Worm (Caenorhabditis elegans) whole organism, early embryonic: ENCODE data around the gene C07A9.10.

Experiments
- B0310.2 ChIP-seq: sonication (generic microtip); optimal IDR thresholded peaks from 2 replicates; lab custom pipeline; 2016; ENCODE audit warnings: mild to moderate bottlenecking, missing genetic modification characterization, missing compliant biosample characterization
- F13C5.2 ChIP-seq: sonication (generic microtip); optimal IDR thresholded peaks from 2 replicates; lab custom pipeline; 2017; ENCODE audit warnings: mild to moderate bottlenecking, missing genetic modification characterization, inconsistent platforms, missing compliant biosample characterization
- aly-1 ChIP-seq: sonication (generic microtip); optimal IDR thresholded peaks from 2 replicates; lab custom pipeline; 2016; ENCODE audit warnings: missing genetic modification characterization, missing compliant biosample characterization
- ama-1 ChIP-seq: fragments of 150-350 bp; optimal IDR thresholded peaks from 2 replicates; lab custom pipeline; 2014
- ceh-13 ChIP-seq: fragments of 200-800 bp; sonication (Bioruptor generic); optimal IDR thresholded peaks from 2 replicates; lab custom pipeline; 2018; ENCODE audit warnings: mild to moderate bottlenecking, missing genetic modification characterization, missing compliant biosample characterization
- ceh-36 ChIP-seq: sonication (generic microtip); optimal IDR thresholded peaks from 2 replicates; lab custom pipeline; 2016; ENCODE audit warnings: missing genetic modification characterization, inconsistent platforms, missing compliant biosample characterization
- ets-7 ChIP-seq: sonication (generic microtip); optimal IDR thresholded peaks from 2 replicates; lab custom pipeline; 2016; ENCODE audit warnings: missing genotype, missing genetic modification characterization, missing compliant biosample characterization
- flt-1 ChIP-seq: fragments of 200-800 bp; sonication (Bioruptor generic); IDR thresholded peaks from 2 replicates; pipeline ENCODE4 v1.3.6; 2022; ENCODE audit warnings: missing genetic modification characterization, missing compliant biosample characterization
- hmbx-1 ChIP-seq: sonication (generic microtip); optimal IDR thresholded peaks from 2 replicates; lab custom pipeline; 2016; ENCODE audit warnings: mild to moderate bottlenecking, missing genetic modification characterization, missing compliant biosample characterization
- hmg-4 ChIP-seq: fragments of 200-800 bp; sonication (Bioruptor generic); optimal IDR thresholded peaks from 2 replicates; lab custom pipeline; 2018; ENCODE audit warnings: mild to moderate bottlenecking, missing genetic modification characterization, missing compliant biosample characterization
- hnd-1 ChIP-seq: sonication (generic microtip); optimal IDR thresholded peaks from 2 replicates; lab custom pipeline; 2016; ENCODE audit warnings: missing genetic modification characterization, missing compliant biosample characterization
- pes-1 ChIP-seq: fragments of 200-800 bp; sonication (Bioruptor generic); IDR thresholded peaks from 2 replicates; pipeline ENCODE4 v1.3.6; 2022; ENCODE audit warnings: missing genetic modification reagents, missing genetic modification characterization, missing compliant biosample characterization
- scrt-1 ChIP-seq: fragments of 200-800 bp; sonication (Bioruptor generic); IDR thresholded peaks from 2 replicates; pipeline ENCODE4 v1.3.6; 2022; ENCODE audit warnings: missing genetic modification characterization, missing compliant biosample characterization
- sea-1 ChIP-seq: fragments of 200-800 bp; sonication (Bioruptor generic); conservative IDR thresholded peaks from 2 replicates; pipeline ENCODE4 v1.3.6; 2022; ENCODE audit warnings: missing genetic modification characterization, missing compliant biosample characterization
- tbx-11 ChIP-seq: fragments of 200-800 bp; sonication (Bioruptor generic); IDR thresholded peaks from 2 replicates; pipeline ENCODE4 v1.3.6; 2022; ENCODE audit warnings: missing genetic modification characterization, missing compliant biosample characterization
- tbx-37 ChIP-seq: fragments of 200-800 bp; sonication (Bioruptor generic); conservative IDR thresholded peaks from 2 replicates; pipeline ENCODE4 v1.3.6; 2022; ENCODE audit warnings: missing genetic modification reagents, missing genetic modification characterization, missing compliant biosample characterization
- tra-4 ChIP-seq: sonication (generic microtip); optimal IDR thresholded peaks from 2 replicates; lab custom pipeline; 2017; ENCODE audit warnings: missing genetic modification characterization, missing compliant biosample characterization

C07A9.10 gene

ce11 chrIII:9663943-9664342 is 21.9 kb downstream of the C07A9.10 start:
- TF ChIP-seq tra-4 (tag; lab: Kevin White, UChicago) (no peak), hmg-4 (GFP tag; lab: Kevin White, UChicago) (no peak)

ce11 chrIII:9662266-9662959 is 23.4 kb downstream of the C07A9.10 start:
- TF ChIP-seq flt-1 (GFP tag; lab: Robert Waterston, UW) (no peak), hmbx-1 (no peak), ets-7 (tag; lab: Kevin White, UChicago) (no peak), ama-1 (lab: Kevin White, UChicago) (no peak), hmg-4 (GFP tag; lab: Kevin White, UChicago) (no peak), scrt-1 (no peak), ceh-13 (GFP tag; lab: Kevin White, UChicago) (no peak), pes-1 (GFP tag; lab: Robert Waterston, UW) (no peak)

- TF ChIP-seq ceh-36 (tag; lab: Kevin White, UChicago): no peak
- no peak for TF ChIP-seq aly-1 (tag; lab: Kevin White, UChicago)
- TF ChIP-seq ceh-13 (GFP tag; lab: Kevin White, UChicago): no peak
- no peak for TF ChIP-seq tbx-37 (GFP tag; lab: Robert Waterston, UW)
- no peak for TF ChIP-seq hmbx-1
- TF ChIP-seq tbx-11: no peak
- no peak for TF ChIP-seq B0310.2
- TF ChIP-seq F13C5.2 (tag; lab: Kevin White, UChicago): no peak
- TF ChIP-seq hnd-1 (tag; lab: Kevin White, UChicago): no peak
- no peak for TF ChIP-seq tra-4 (tag; lab: Kevin White, UChicago)
- TF ChIP-seq hmg-4 (GFP tag; lab: Kevin White, UChicago): no peak
- TF ChIP-seq flt-1 (GFP tag; lab: Robert Waterston, UW): no peak
Observed at ce11 chrIII:9661119-9661518, 24.7 kb downstream of the C07A9.10 start.

ce11 chrIII:9658569-9658968 is 27.3 kb downstream of the C07A9.10 start:
- TF ChIP-seq sea-1 (GFP tag; lab: Robert Waterston, UW) (no peak), ceh-36 (tag; lab: Kevin White, UChicago) (peak; percentile 37)

ce11 chrIII:9655802-9656201 is 30.1 kb downstream of the C07A9.10 start, which contains the start of gene C15H7.4:
TSS of gene C15H7.4 (minus strand) at chrIII:9655902.
- no peak for TF ChIP-seq scrt-1

DNA sequence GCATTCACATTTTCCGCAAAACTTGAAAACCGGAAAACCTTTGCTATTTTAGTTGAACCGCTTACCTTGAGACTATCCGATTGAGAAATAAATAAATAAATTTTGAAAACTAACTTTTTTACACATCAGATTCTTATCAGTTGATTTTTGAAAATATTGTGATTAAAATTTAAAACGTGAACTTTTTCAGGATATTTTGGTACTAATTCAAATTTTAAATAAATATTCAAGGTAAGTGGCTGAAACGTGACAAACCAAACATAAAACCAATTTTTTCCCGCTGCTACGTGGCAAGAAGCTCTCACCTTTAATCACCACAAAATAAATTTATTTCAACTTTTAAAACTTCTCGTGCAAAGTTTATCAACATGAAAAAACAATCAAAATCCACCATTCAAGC is 34.0 kb downstream of the C07A9.10 start, which contains the start of gene C15H7.3:
Gene C15H7.3, minus strand, starts transcription at position 101 of the 400 bp plus-strand sequence.
- TF ChIP-seq tbx-37 (GFP tag; lab: Robert Waterston, UW) (no peak), tbx-11 (no peak), F13C5.2 (tag; lab: Kevin White, UChicago) (no peak), aly-1 (tag; lab: Kevin White, UChicago) (no peak)

DNA sequence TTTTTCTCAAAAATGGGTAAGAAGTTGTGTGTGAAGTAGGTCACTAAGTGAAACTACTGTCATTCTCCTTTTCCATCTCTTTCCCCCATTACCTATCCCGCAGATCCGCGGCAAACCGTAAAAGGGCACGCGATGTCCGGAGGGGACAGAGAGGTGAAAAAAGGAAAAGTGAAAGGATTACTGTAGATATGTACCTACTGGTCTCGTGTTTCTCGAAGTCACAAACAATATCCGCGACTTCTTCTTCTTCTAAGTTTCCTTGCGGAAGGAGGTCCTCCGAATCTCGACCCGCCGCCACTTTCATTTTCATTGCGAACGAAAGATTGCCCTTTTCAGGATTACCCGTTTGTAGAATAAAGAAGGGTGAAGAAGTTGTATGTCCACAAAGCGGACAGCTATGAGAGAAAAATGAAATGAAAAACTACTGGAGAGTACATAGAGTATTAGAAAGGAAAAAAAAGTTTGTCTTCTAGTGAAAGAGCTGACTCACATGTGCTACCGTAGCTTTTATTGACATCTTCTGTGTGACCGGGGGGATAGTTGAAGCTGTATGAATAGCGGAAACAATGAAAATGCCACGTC is 39.3 kb downstream of the C07A9.10 start:
- TF ChIP-seq pes-1 (GFP tag; lab: Robert Waterston, UW) (no peak), F13C5.2 (tag; lab: Kevin White, UChicago) (no peak), ceh-13 (GFP tag; lab: Kevin White, UChicago) (no peak)

- no peak for TF ChIP-seq sea-1 (GFP tag; lab: Robert Waterston, UW)
- no peak for TF ChIP-seq tbx-37 (GFP tag; lab: Robert Waterston, UW)
- TF ChIP-seq hmg-4 (GFP tag; lab: Kevin White, UChicago): no peak
- no peak for TF ChIP-seq hmbx-1
- no peak for TF ChIP-seq B0310.2
- no peak for TF ChIP-seq ets-7 (tag; lab: Kevin White, UChicago)
- TF ChIP-seq hnd-1 (tag; lab: Kevin White, UChicago): no peak
- no peak for TF ChIP-seq ceh-36 (tag; lab: Kevin White, UChicago)
- no peak for TF ChIP-seq tra-4 (tag; lab: Kevin White, UChicago)
Observed at ce11 chrIII:9645099-9645498, 40.8 kb downstream of the C07A9.10 start.

DNA sequence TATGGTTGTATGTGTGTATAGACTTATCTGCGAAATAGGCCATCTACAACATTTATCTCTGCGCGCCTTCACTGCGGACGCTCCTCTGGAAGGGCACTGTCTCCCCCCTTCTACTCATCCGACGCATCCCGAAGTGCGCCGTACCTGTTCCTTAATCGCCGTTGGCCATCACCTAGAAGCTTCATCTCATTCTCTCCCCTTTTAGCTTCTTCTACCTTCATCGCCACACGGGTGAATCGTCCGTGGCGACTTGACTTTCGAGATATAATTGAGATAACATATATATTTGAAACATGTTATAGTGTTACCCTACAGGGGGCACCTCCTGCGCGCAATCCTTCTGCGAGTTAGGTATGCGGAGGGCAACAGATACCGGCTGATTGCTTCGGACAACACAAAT is 43.7 kb downstream of the C07A9.10 start:
- TF ChIP-seq ceh-13 (GFP tag; lab: Kevin White, UChicago) (no peak), ama-1 (lab: Kevin White, UChicago) (no peak), hnd-1 (tag; lab: Kevin White, UChicago) (no peak), hmg-4 (GFP tag; lab: Kevin White, UChicago) (peak; percentile 6), ets-7 (tag; lab: Kevin White, UChicago) (no peak)
